Worm (Caenorhabditis elegans): Measurements from ENCODE around the gene F41H10.2.

- TF ChIP-seq B0019.2 (GFP tag; conservative IDR thresholded peaks at IDR 0.05) (no peak), madf-3 (GFP tag; IDR thresholded peaks at IDR 0.05) (no peak), unc-62 (GFP tag; optimal IDR thresholded peaks at IDR 0.05) (no peak), him-1 (tag; optimal IDR thresholded peaks at IDR 0.05) (no peak), pha-4 (tag; optimal IDR thresholded peaks at IDR 0.05) (no peak), F33H1.4 (GFP tag; IDR thresholded peaks at IDR 0.05) (no peak)
These were observed 20.9 kb upstream of the F41H10.2 start, which contains the start of gene F41H10.5 for ce11 chrIV:5360533-5360932.
